Worm (Caenorhabditis elegans) whole organism, L4/young adult: ENCODE measurements around the gene mon-2.

Source experiments
- W03F9.2 ChIP-seq: fragments of 150-350 bp; optimal IDR thresholded peaks from 2 replicates; lab custom pipeline; 2014; ENCODE audit warnings: missing biosample characterization, missing genetic modification characterization
- dao-5 ChIP-seq: sonication (generic microtip); optimal IDR thresholded peaks from 2 replicates; lab custom pipeline; 2016; ENCODE audit warnings: missing genotype, missing genetic modification characterization, moderate library complexity, missing compliant biosample characterization
- him-1 ChIP-seq: sonication (generic microtip); optimal IDR thresholded peaks from 2 replicates; lab custom pipeline; 2016; ENCODE audit warnings: missing genotype, missing genetic modification reagents, missing genetic modification characterization, missing compliant biosample characterization

ce11 chrIV:12131308-12132072 is 34.9 kb downstream of the mon-2 start:
- no peak for TF ChIP-seq W03F9.2 (tag; lab: Kevin White, UChicago)
- no peak for TF ChIP-seq dao-5
- TF ChIP-seq him-1 (tag; lab: Kevin White, UChicago) = no peak
